Worm (Caenorhabditis elegans) whole organism, L1 larva: Measurements from ENCODE around the gene srx-54.

ENCODE experiments used
- C04F5.9 ChIP-seq: sonication (generic microtip); optimal IDR thresholded peaks from 2 replicates; lab custom pipeline; 2016; ENCODE audit warnings: missing genetic modification characterization, missing compliant biosample characterization
- F16B12.6 ChIP-seq: fragments of 150-350 bp; optimal IDR thresholded peaks from 2 replicates; lab custom pipeline; 2014; ENCODE audit warnings: missing biosample characterization, missing genetic modification characterization
- aha-1 ChIP-seq: fragments of 150-350 bp; optimal IDR thresholded peaks from 2 replicates; lab custom pipeline; 2014; ENCODE audit warnings: missing biosample characterization, missing genetic modification characterization
- alr-1 ChIP-seq: fragments of 200-800 bp; sonication (Bioruptor generic); optimal IDR thresholded peaks from 2 replicates; lab custom pipeline; 2018; ENCODE audit warnings: borderline replicate concordance, mild to moderate bottlenecking, missing genetic modification characterization, missing compliant biosample characterization
- aly-2 ChIP-seq: fragments of 150-350 bp; optimal IDR thresholded peaks from 2 replicates; lab custom pipeline; 2014; ENCODE audit warnings: missing biosample characterization, missing genetic modification characterization
- blmp-1 ChIP-seq: fragments of 150-350 bp; optimal IDR thresholded peaks from 2 replicates; lab custom pipeline; 2014; ENCODE audit warnings: missing biosample characterization, missing genetic modification characterization
- ceh-63 ChIP-seq: fragments of 200-800 bp; sonication (Bioruptor generic); optimal IDR thresholded peaks from 2 replicates; lab custom pipeline; 2018; ENCODE audit warnings: mild to moderate bottlenecking, missing genetic modification characterization, missing compliant biosample characterization
- ceh-8 ChIP-seq: fragments of 200-800 bp; sonication (Bioruptor generic); optimal IDR thresholded peaks from 2 replicates; lab custom pipeline; 2018; ENCODE audit warnings: mild to moderate bottlenecking, missing genetic modification characterization, moderate library complexity, missing compliant biosample characterization
- ceh-82 ChIP-seq, 3 experiments: fragments of 150-350 bp in 1 of 3; sonication (generic microtip) in 2 of 3; optimal IDR thresholded peaks; 2 replicates each; lab custom pipeline; 2014 to 2017; ENCODE audit warnings: missing biosample characterization in 3 of 3, missing genetic modification characterization in 3 of 3
- ceh-88 ChIP-seq: fragments of 200-800 bp; sonication (Bioruptor generic); IDR thresholded peaks from 2 replicates; pipeline ENCODE4 v1.3.6; 2022; ENCODE audit warnings: missing genetic modification characterization, missing compliant biosample characterization
- ceh-90 ChIP-seq: sonication (generic microtip); optimal IDR thresholded peaks from 2 replicates; lab custom pipeline; 2016; ENCODE audit warnings: missing genetic modification characterization, missing compliant biosample characterization
- ces-1 ChIP-seq: fragments of 150-350 bp; optimal IDR thresholded peaks from 2 replicates; lab custom pipeline; 2014; ENCODE audit warnings: missing biosample characterization, missing genetic modification reagents, missing genetic modification characterization
- dpl-1 ChIP-seq, 3 experiments: fragments of 150-350 bp in 2 of 3; sonication (generic microtip) in 1 of 3; optimal IDR thresholded peaks; 2 replicates each; lab custom pipeline; 2014 to 2017; ENCODE audit warnings: missing biosample characterization in 3 of 3, missing genetic modification characterization in 3 of 3, missing genetic modification reagents in 3 of 3
- efl-1 ChIP-seq, 4 experiments: fragments of 150-350 bp; optimal IDR thresholded peaks in 3 of 4; peaks in 1 of 4; 1 replicate in 1 of 4; 2 replicates in 3 of 4; lab custom pipeline; 2014; ENCODE audit warnings: missing biosample characterization in 2 of 4, missing genetic modification characterization in 2 of 4, missing genetic modification reagents in 2 of 4
- egl-13 ChIP-seq: sonication (generic microtip); optimal IDR thresholded peaks from 2 replicates; lab custom pipeline; 2016; ENCODE audit warnings: missing genotype, missing genetic modification reagents, missing genetic modification characterization, missing compliant biosample characterization
- egl-27 ChIP-seq, 2 experiments: fragments of 150-350 bp in 1 of 2; sonication (generic microtip); optimal IDR thresholded peaks; 3 replicates each; lab custom pipeline; 2017 to 2018; ENCODE audit warnings: missing biosample characterization in 2 of 2, missing genetic modification characterization in 2 of 2, missing genetic modification reagents in 2 of 2
- elt-3 ChIP-seq, 6 experiments: fragments of 150-350 bp in 1 of 6; sonication (generic microtip); optimal IDR thresholded peaks; 2 replicates each; lab custom pipeline; 2017 to 2018; ENCODE audit warnings: missing biosample characterization in 6 of 6, missing genetic modification characterization in 6 of 6, inconsistent platforms in 1 of 6
- fkh-10 ChIP-seq: sonication (generic microtip); optimal IDR thresholded peaks from 2 replicates; lab custom pipeline; 2017; ENCODE audit warnings: missing biosample characterization, missing genetic modification reagents, missing genetic modification characterization
- fkh-8 ChIP-seq: sonication (generic microtip); optimal IDR thresholded peaks from 2 replicates; lab custom pipeline; 2016; ENCODE audit warnings: mild to moderate bottlenecking, missing genetic modification characterization, missing compliant biosample characterization
- hlh-17 ChIP-seq: fragments of 200-800 bp; sonication (Bioruptor generic); optimal IDR thresholded peaks from 2 replicates; lab custom pipeline; 2018; ENCODE audit warnings: missing genetic modification characterization, mild to moderate bottlenecking, missing compliant biosample characterization, moderate library complexity, borderline replicate concordance
- isw-1 ChIP-seq: fragments of 200-800 bp; sonication (Bioruptor generic); IDR thresholded peaks from 2 replicates; pipeline ENCODE4 v1.3.6; 2022; ENCODE audit warnings: missing genetic modification characterization, missing compliant biosample characterization
- lin-13 ChIP-seq: fragments of 150-350 bp; optimal IDR thresholded peaks from 2 replicates; lab custom pipeline; 2014; ENCODE audit warnings: missing biosample characterization, missing genetic modification reagents, missing genetic modification characterization
- lin-14 ChIP-seq: fragments of 200-800 bp; sonication (Bioruptor generic); optimal IDR thresholded peaks from 2 replicates; lab custom pipeline; 2018; ENCODE audit warnings: mild to moderate bottlenecking, missing genetic modification characterization, moderate library complexity, missing compliant biosample characterization
- lin-35 ChIP-seq, 2 experiments: fragments of 150-350 bp; optimal IDR thresholded peaks; 2 replicates each; lab custom pipeline; 2014; ENCODE audit warnings: missing biosample characterization in 2 of 2, missing genetic modification characterization in 2 of 2, missing genetic modification reagents in 2 of 2
- mef-2 ChIP-seq: fragments of 150-350 bp; optimal IDR thresholded peaks from 2 replicates; lab custom pipeline; 2014; ENCODE audit warnings: missing biosample characterization, missing genetic modification characterization
- nhr-11 ChIP-seq: fragments of 150-350 bp; optimal IDR thresholded peaks from 2 replicates; lab custom pipeline; 2014; ENCODE audit warnings: missing biosample characterization, missing genetic modification characterization
- nhr-20 ChIP-seq: sonication (generic microtip); optimal IDR thresholded peaks from 2 replicates; lab custom pipeline; 2016; ENCODE audit warnings: mild to moderate bottlenecking, missing genetic modification characterization, missing compliant biosample characterization
- nhr-47 ChIP-seq: sonication (generic microtip); optimal IDR thresholded peaks from 2 replicates; lab custom pipeline; 2016; ENCODE audit warnings: mild to moderate bottlenecking, missing genetic modification characterization, moderate library complexity, missing compliant biosample characterization
- nhr-76 ChIP-seq: sonication (generic microtip); optimal IDR thresholded peaks from 2 replicates; lab custom pipeline; 2017; ENCODE audit warnings: missing biosample characterization, missing genetic modification characterization
- nhr-85 ChIP-seq: sonication (generic microtip); peaks from one replicate; lab custom pipeline; 2016; ENCODE audit warnings: missing genetic modification characterization, inconsistent platforms, missing compliant biosample characterization
- pax-3 ChIP-seq: fragments of 200-800 bp; sonication (Bioruptor generic); optimal IDR thresholded peaks from 2 replicates; lab custom pipeline; 2018; ENCODE audit warnings: mild to moderate bottlenecking, missing genetic modification characterization, moderate library complexity, missing compliant biosample characterization
- rnt-1 ChIP-seq: sonication (generic microtip); optimal IDR thresholded peaks from 2 replicates; lab custom pipeline; 2016; ENCODE audit warnings: mild to moderate bottlenecking, missing genetic modification characterization, moderate library complexity, missing compliant biosample characterization
- skn-1 ChIP-seq: fragments of 150-350 bp; optimal IDR thresholded peaks from 2 replicates; lab custom pipeline; 2014; ENCODE audit warnings: missing biosample characterization, missing genetic modification characterization
- snu-23 ChIP-seq: sonication (generic microtip); optimal IDR thresholded peaks from 2 replicates; lab custom pipeline; 2016; ENCODE audit warnings: missing genetic modification characterization, missing compliant biosample characterization
- sptf-1 ChIP-seq: fragments of 150-350 bp; optimal IDR thresholded peaks from 2 replicates; lab custom pipeline; 2014; ENCODE audit warnings: missing biosample characterization, missing genetic modification characterization
- sup-37 ChIP-seq: fragments of 200-800 bp; sonication (Bioruptor generic); optimal IDR thresholded peaks from 2 replicates; lab custom pipeline; 2018; ENCODE audit warnings: mild to moderate bottlenecking, missing genetic modification characterization, missing compliant biosample characterization
- tbx-2 ChIP-seq: sonication (generic microtip); optimal IDR thresholded peaks from 2 replicates; lab custom pipeline; 2016; ENCODE audit warnings: missing genetic modification characterization, missing compliant biosample characterization
- unc-30 ChIP-seq: sonication (generic microtip); optimal IDR thresholded peaks from 2 replicates; lab custom pipeline; 2017; ENCODE audit warnings: missing biosample characterization, missing genetic modification characterization
- unc-62 ChIP-seq: fragments of 150-350 bp; optimal IDR thresholded peaks from 2 replicates; lab custom pipeline; 2014; ENCODE audit warnings: missing biosample characterization, missing genetic modification reagents, missing genetic modification characterization
- zag-1 ChIP-seq: fragments of 150-350 bp; optimal IDR thresholded peaks from 2 replicates; lab custom pipeline; 2014; ENCODE audit warnings: missing biosample characterization, missing genetic modification characterization
- ztf-11 ChIP-seq, 2 experiments: sonication (generic microtip); optimal IDR thresholded peaks; 2 replicates each; lab custom pipeline; 2016 to 2017; ENCODE audit warnings: missing genetic modification characterization in 2 of 2, missing biosample characterization in 1 of 2, missing compliant biosample characterization in 1 of 2

The srx-54 gene

DNA sequence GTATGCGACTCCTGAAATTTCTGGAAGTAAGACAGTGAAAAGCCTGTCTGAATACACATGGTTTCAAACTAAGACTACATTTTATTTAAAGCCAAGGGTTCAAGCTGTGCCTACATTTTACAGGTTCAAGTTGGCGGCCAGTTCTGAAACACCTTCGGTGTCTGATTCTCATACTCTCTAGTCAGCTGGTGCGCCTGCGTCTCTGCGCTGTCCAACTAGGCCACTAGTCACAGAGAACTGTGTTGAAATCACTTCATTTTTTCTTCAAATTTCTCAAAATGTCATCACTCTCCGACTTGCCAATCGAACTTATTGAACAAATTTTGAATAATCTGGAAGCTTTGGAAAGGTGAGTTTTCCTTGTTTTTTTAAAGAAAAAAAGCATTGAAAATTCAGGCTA is 8.4 kb upstream of the srx-54 start, which contains the start of gene fbxa-90:
TSS of gene fbxa-90 (plus strand) at position 179 of the 400 bp plus-strand sequence.
- TF ChIP-seq nhr-85 (tag; lab: Kevin White, UChicago), result no peak
- TF ChIP-seq rnt-1 (tag; lab: Kevin White, UChicago), result no peak
- TF ChIP-seq ceh-90 (tag; lab: Kevin White, UChicago), result no peak
- peak; percentile 29 to 64 for TF ChIP-seq efl-1 (optimal IDR thresholded peaks at IDR 0.05; lab: Kevin White, UChicago)
- TF ChIP-seq efl-1 (GFP tag; optimal IDR thresholded peaks at IDR 0.05 in 1 of 2; lab: Kevin White, UChicago), result peak in 1 of 2 experiments; percentile 94
- no peak for TF ChIP-seq hlh-17
- TF ChIP-seq lin-35 (GFP tag; optimal IDR thresholded peaks at IDR 0.05; lab: Kevin White, UChicago), result peak in 1 of 2 experiments; percentile 54
- no peak for TF ChIP-seq ztf-11 (tag; optimal IDR thresholded peaks at IDR 0.05; lab: Kevin White, UChicago)
- peak in 2 of 3 experiments; percentile 27 to 31 for TF ChIP-seq dpl-1 (GFP tag; optimal IDR thresholded peaks at IDR 0.05; lab: Kevin White, UChicago)
- TF ChIP-seq aly-2 (tag; lab: Kevin White, UChicago), result no peak
- TF ChIP-seq skn-1 (tag; lab: Kevin White, UChicago), result peak; percentile 15

DNA sequence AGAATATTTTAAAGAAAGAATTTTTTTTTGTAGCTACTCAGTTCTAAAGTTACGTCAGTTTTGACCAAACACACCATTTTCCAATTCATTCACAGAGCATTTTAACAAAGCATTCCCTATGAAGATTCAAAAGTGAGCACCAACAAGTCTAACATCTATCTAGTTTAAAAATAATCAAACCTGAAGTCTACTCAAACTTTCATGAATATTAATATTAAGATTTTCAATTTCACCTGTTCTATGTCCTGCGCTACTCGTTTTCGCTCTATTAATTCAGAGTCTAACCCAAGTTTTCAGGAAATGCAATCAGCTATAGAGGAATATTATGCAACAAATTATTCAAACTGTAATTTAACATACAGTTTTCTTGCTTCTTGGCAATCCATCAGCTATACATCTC is 2.9 kb upstream of the srx-54 start, which contains the start of gene srh-119:
TSS of gene srh-119 (plus strand) at position 301 of the 400 bp plus-strand sequence.
- TF ChIP-seq tbx-2 (tag; lab: Kevin White, UChicago) (no peak), zag-1 (tag; lab: Kevin White, UChicago) (no peak), nhr-20 (tag; lab: Kevin White, UChicago) (no peak), isw-1 (GFP tag; lab: Robert Waterston, UW) (no peak), ceh-90 (tag; lab: Kevin White, UChicago) (no peak), unc-62 (no peak), egl-27 (tag; optimal IDR thresholded peaks at IDR 0.05; lab: Kevin White, UChicago) (no peak), sptf-1 (no peak), ceh-63 (GFP tag; lab: Kevin White, UChicago) (no peak), elt-3 (tag; optimal IDR thresholded peaks at IDR 0.05; lab: Kevin White, UChicago) (no peak), mef-2 (tag; lab: Kevin White, UChicago) (no peak), pax-3 (no peak), efl-1 (optimal IDR thresholded peaks at IDR 0.05; lab: Kevin White, UChicago) (no peak), efl-1 (GFP tag; optimal IDR thresholded peaks at IDR 0.05 in 1 of 2; lab: Kevin White, UChicago) (no peak), skn-1 (tag; lab: Kevin White, UChicago) (no peak), snu-23 (no peak), aly-2 (tag; lab: Kevin White, UChicago) (no peak)
- TF ChIP-seq, all 84 proteins: peak for 0

DNA sequence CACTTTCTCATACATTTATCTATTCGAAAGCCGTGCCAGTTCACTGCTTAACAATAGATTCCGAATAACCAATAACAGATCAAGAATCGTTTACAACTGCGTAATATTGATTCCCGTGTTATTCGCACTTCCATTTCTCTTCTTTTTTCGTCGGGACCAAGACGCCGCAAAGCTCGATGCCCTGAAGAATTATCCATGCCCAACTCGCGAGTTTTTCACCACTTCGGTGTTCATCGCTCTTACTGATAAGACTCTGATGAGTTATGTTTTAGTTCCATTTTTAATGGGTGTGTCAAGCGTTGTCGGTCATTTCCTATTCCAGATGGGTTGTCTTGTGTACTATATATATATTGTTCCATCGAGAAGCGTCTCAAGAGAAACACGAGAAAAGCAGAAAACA is 1.7 kb upstream of the srx-54 start:
- TF ChIP-seq sup-37 (GFP tag; lab: Kevin White, UChicago) (no peak), unc-30 (tag; lab: Kevin White, UChicago) (no peak), lin-14 (GFP tag; lab: Kevin White, UChicago) (no peak), ztf-11 (tag; optimal IDR thresholded peaks at IDR 0.05; lab: Kevin White, UChicago) (no peak), C04F5.9 (tag; lab: Kevin White, UChicago) (no peak), aha-1 (tag; lab: Kevin White, UChicago) (no peak), fkh-10 (no peak), ceh-88 (GFP tag; lab: Robert Waterston, UW) (no peak)

DNA sequence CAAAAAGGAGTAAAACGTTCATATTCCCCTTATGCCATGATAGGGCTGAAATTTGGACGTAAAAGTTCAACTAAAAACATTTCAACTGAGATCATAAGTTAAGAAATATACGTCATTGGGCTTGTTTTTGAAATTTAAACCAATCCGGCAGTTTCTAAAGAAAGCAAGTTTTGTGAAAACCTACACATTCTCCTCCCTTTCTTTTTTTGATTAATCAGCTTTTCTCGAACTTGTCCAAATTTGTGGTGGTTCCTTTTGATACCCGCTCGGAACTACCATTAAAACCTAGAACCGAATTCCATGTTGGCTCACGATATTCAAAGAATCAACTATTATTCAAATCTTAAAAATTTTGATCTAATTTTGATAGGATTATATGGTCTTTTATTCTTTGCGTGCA is 5.3 kb downstream of the srx-54 start, which contains the start of gene srz-54:
TSS of gene srz-54 (plus strand) at position 301 of the 400 bp plus-strand sequence.
- TF ChIP-seq lin-35 (GFP tag; optimal IDR thresholded peaks at IDR 0.05; lab: Kevin White, UChicago) (no peak), alr-1 (tag; lab: Kevin White, UChicago) (no peak), aha-1 (tag; lab: Kevin White, UChicago) (no peak), nhr-76 (tag; lab: Kevin White, UChicago) (no peak), nhr-85 (tag; lab: Kevin White, UChicago) (no peak), lin-13 (GFP tag; lab: Kevin White, UChicago) (no peak), egl-13 (tag; lab: Kevin White, UChicago) (no peak), nhr-11 (tag; lab: Kevin White, UChicago) (no peak), skn-1 (tag; lab: Kevin White, UChicago) (no peak), ceh-8 (GFP tag; lab: Kevin White, UChicago) (no peak), nhr-20 (tag; lab: Kevin White, UChicago) (no peak), ces-1 (GFP tag; lab: Kevin White, UChicago) (no peak), blmp-1 (tag; lab: Kevin White, UChicago) (no peak), F16B12.6 (tag; lab: Kevin White, UChicago) (no peak), ceh-82 (tag; optimal IDR thresholded peaks at IDR 0.05; lab: Kevin White, UChicago) (no peak), fkh-8 (no peak), nhr-47 (no peak), efl-1 (optimal IDR thresholded peaks at IDR 0.05; lab: Kevin White, UChicago) (no peak), efl-1 (GFP tag; optimal IDR thresholded peaks at IDR 0.05 in 1 of 2; lab: Kevin White, UChicago) (no peak)
